Fruit fly (Drosophila melanogaster) whole organism, pupa: ENCODE results near the gene CG5346.

Experiments
- CG10348 ChIP-seq: fragments of 200-800 bp; sonication (Bioruptor generic); IDR thresholded peaks from 2 replicates; pipeline ENCODE4 v1.3.6; 2022; ENCODE audit warnings: missing biosample characterization, missing genetic modification characterization
- CG12605 ChIP-seq: fragments of 200-800 bp; sonication (Bioruptor generic); IDR thresholded peaks from 2 replicates; pipeline ENCODE4 v1.3.6; 2022; ENCODE audit warnings: missing biosample characterization, missing genetic modification characterization
- CG13204 ChIP-seq: fragments of 200-800 bp; sonication (Bioruptor generic); optimal IDR thresholded peaks from 2 replicates; lab custom pipeline; 2018; ENCODE audit warnings: missing biosample characterization, mild to moderate bottlenecking, missing genetic modification characterization, moderate library complexity
- CG14655 ChIP-seq: fragments of 200-800 bp; sonication (Bioruptor generic); optimal IDR thresholded peaks from 3 replicates; lab custom pipeline; 2017; ENCODE audit warnings: mild to moderate bottlenecking, missing biosample characterization, missing genetic modification reagents, missing genetic modification characterization
- CG15710 ChIP-seq: fragments of 200-800 bp; sonication (Bioruptor generic); optimal IDR thresholded peaks from 2 replicates; lab custom pipeline; 2018; ENCODE audit warnings: missing biosample characterization, mild to moderate bottlenecking, missing genetic modification characterization, moderate library complexity
- CG17806 ChIP-seq: fragments of 200-800 bp; sonication (Bioruptor generic); optimal IDR thresholded peaks from 2 replicates; lab custom pipeline; 2018; ENCODE audit warnings: missing biosample characterization, mild to moderate bottlenecking, missing genetic modification characterization, moderate library complexity
- CG32121 ChIP-seq: fragments of 200-800 bp; sonication (Bioruptor generic); IDR thresholded peaks from 2 replicates; pipeline ENCODE4 v1.3.6; 2022; ENCODE audit warnings: missing biosample characterization, missing genetic modification characterization
- CG34367 ChIP-seq: fragments of 200-800 bp; sonication (Bioruptor generic); optimal IDR thresholded peaks from 2 replicates; lab custom pipeline; 2018; ENCODE audit warnings: missing biosample characterization, mild to moderate bottlenecking, missing genetic modification characterization
- CG4496 ChIP-seq: fragments of 200-800 bp; sonication (Bioruptor generic); IDR thresholded peaks from 3 replicates; pipeline ENCODE4 v1.3.6; 2022; ENCODE audit warnings: missing biosample characterization, missing genetic modification characterization
- CG8159 ChIP-seq: fragments of 200-800 bp; sonication (Bioruptor generic); optimal IDR thresholded peaks from 3 replicates; lab custom pipeline; 2018; ENCODE audit warnings: missing biosample characterization, mild to moderate bottlenecking, missing genetic modification characterization, moderate library complexity
- CG8301 ChIP-seq: fragments of 200-800 bp; sonication (Bioruptor generic); optimal IDR thresholded peaks from 2 replicates; lab custom pipeline; 2018; ENCODE audit warnings: missing biosample characterization, mild to moderate bottlenecking, missing genetic modification characterization
- CG9948 ChIP-seq: fragments of 200-800 bp; sonication (Bioruptor generic); optimal IDR thresholded peaks from 2 replicates; lab custom pipeline; 2018; ENCODE audit warnings: missing biosample characterization, mild to moderate bottlenecking, missing genetic modification characterization, moderate library complexity
- D1 ChIP-seq: fragments of 200-800 bp; sonication (Bioruptor generic); optimal IDR thresholded peaks from 2 replicates; lab custom pipeline; 2018; ENCODE audit warnings: missing biosample characterization, mild to moderate bottlenecking, missing genetic modification characterization, moderate library complexity
- EcR ChIP-seq: fragments of 200-800 bp; sonication (Bioruptor generic); optimal IDR thresholded peaks from 3 replicates; lab custom pipeline; 2019; ENCODE audit warnings: missing biosample characterization, missing genetic modification characterization, mild to moderate bottlenecking, moderate library complexity, missing genetic modification reagents
- Ets98B ChIP-seq: fragments of 200-800 bp; sonication (Bioruptor generic); IDR thresholded peaks from 2 replicates; pipeline ENCODE4 v1.3.6; 2022; ENCODE audit warnings: missing biosample characterization, missing genetic modification characterization
- Pif1A ChIP-seq: fragments of 200-800 bp; sonication (Bioruptor generic); optimal IDR thresholded peaks from 3 replicates; lab custom pipeline; 2016; ENCODE audit warnings: missing biosample characterization, missing genetic modification characterization
- Pif1B ChIP-seq: fragments of 200-800 bp; sonication (Bioruptor generic); optimal IDR thresholded peaks from 3 replicates; lab custom pipeline; 2016; ENCODE audit warnings: missing biosample characterization, missing genetic modification characterization
- Snoo ChIP-seq: fragments of 200-800 bp; sonication (Bioruptor generic); optimal IDR thresholded peaks from 3 replicates; lab custom pipeline; 2017; ENCODE audit warnings: missing biosample characterization, mild to moderate bottlenecking, missing genetic modification characterization, inconsistent platforms
- fd96Ca ChIP-seq: fragments of 200-800 bp; sonication (Bioruptor generic); IDR thresholded peaks from 3 replicates; pipeline ENCODE4 v1.3.6; 2022; ENCODE audit warnings: missing biosample characterization, missing genetic modification characterization
- gl ChIP-seq: fragments of 200-800 bp; sonication (Bioruptor generic); optimal IDR thresholded peaks from 2 replicates; lab custom pipeline; 2018; ENCODE audit warnings: missing biosample characterization, mild to moderate bottlenecking, missing genetic modification characterization
- rn ChIP-seq: fragments of 200-800 bp; sonication (Bioruptor generic); IDR thresholded peaks from 2 replicates; pipeline ENCODE4 v1.3.6; 2022; ENCODE audit warnings: missing biosample characterization, missing genetic modification characterization

CG5346 gene

dm6 chr3R:22552686-22553085, 24.2 kb upstream of the CG5346 start:
- TF ChIP-seq CG34367 (tag; lab: Kevin White, UChicago) (no peak), D1 (tag; lab: Kevin White, UChicago) (no peak)

DNA sequence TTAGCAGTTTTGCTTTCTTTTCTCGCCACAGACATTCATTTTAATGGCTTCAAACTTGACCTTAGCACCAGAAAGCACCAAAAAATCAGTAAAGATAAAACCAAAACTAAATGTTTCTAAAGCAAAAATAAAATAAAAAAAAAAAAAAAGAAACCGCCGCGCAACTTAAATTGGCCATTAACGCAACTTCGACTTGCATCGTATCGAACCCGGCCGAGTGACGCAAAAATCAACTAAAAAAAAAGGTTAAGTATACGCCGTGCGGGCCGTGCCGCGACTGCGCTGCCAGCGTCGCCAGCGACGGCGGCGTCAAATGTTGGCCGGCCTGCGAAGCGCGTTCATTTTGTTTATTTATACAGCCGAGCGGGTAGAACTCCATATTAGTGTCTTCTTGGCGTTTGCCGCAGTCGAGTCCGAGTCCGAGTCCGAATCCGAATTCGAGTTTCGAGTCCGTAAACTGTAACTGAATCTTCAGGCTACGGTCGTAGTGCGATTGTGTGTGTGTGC, 21.9 kb upstream of the CG5346 start, which contains the start of gene bond:
Gene bond, plus strand, starts transcription at position 375 of the 507 bp plus-strand sequence.
- TF ChIP-seq CG14655 (GFP tag; lab: Kevin White, UChicago) (no peak), CG9948 (tag; lab: Kevin White, UChicago) (no peak), CG15710 (tag; lab: Kevin White, UChicago) (no peak), CG4496 (GFP tag; lab: Robert Waterston, UW) (no peak), CG8301 (tag; lab: Kevin White, UChicago) (no peak), gl (tag; lab: Kevin White, UChicago) (no peak), fd96Ca (GFP tag; lab: Robert Waterston, UW) (no peak), Snoo (tag; lab: Kevin White, UChicago) (no peak), EcR (GFP tag; lab: Kevin White, UChicago) (no peak), Pif1A (no peak), D1 (tag; lab: Kevin White, UChicago) (no peak), Ets98B (no peak), CG34367 (tag; lab: Kevin White, UChicago) (no peak), CG12605 (GFP tag; lab: Robert Waterston, UW) (no peak), CG10348 (GFP tag; lab: Robert Waterston, UW) (no peak), rn (GFP tag; lab: Robert Waterston, UW) (no peak), CG32121 (GFP tag; lab: Robert Waterston, UW) (no peak), CG17806 (no peak), CG13204 (GFP tag; lab: Kevin White, UChicago) (no peak)

dm6 chr3R:22547585-22548022, 19.1 kb upstream of the CG5346 start, which contains the start of gene AdipoR:
AdipoR (minus strand) TSS chr3R:22547846.
- TF ChIP-seq fd96Ca (GFP tag; lab: Robert Waterston, UW), result no peak
- TF ChIP-seq CG12605 (GFP tag; lab: Robert Waterston, UW), result peak; percentile 18; the same call in 1 of the 2 replicates
- TF ChIP-seq EcR (GFP tag; lab: Kevin White, UChicago), result no peak
- 0 out of 3 replicates have a peak, but pooled peaks have one; percentile 30 for TF ChIP-seq CG4496 (GFP tag; lab: Robert Waterston, UW)
- peak; percentile 68; the same call in 1 of the 2 replicates for TF ChIP-seq Ets98B
- TF ChIP-seq CG8301 (tag; lab: Kevin White, UChicago), result peak; percentile 0
- peak; percentile 31 for TF ChIP-seq Snoo (tag; lab: Kevin White, UChicago)

DNA sequence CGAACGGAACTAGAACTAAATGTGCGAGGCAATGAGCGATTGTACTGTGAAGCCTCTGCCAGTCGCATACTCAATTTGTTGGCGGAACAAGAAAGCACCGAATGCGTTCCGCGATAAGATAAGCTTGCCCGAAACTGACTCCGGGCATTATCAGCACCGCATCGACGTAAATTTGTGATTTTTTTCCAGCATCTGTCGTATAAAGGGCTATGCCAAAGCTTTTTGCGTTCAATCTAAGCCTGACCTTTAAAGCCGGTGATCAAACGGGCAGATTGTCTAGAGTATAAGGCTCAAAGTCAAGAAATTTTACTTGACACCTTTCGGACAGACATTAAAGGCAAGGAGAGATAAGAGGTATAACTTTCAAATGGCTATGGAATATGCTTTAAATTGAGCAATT, 17.6 kb upstream of the CG5346 start:
- no peak for TF ChIP-seq gl (tag; lab: Kevin White, UChicago)
- TF ChIP-seq CG14655 (GFP tag; lab: Kevin White, UChicago), result no peak
- no peak for TF ChIP-seq CG15710 (tag; lab: Kevin White, UChicago)
- no peak for TF ChIP-seq CG12605 (GFP tag; lab: Robert Waterston, UW)
- TF ChIP-seq Ets98B, result no peak

DNA sequence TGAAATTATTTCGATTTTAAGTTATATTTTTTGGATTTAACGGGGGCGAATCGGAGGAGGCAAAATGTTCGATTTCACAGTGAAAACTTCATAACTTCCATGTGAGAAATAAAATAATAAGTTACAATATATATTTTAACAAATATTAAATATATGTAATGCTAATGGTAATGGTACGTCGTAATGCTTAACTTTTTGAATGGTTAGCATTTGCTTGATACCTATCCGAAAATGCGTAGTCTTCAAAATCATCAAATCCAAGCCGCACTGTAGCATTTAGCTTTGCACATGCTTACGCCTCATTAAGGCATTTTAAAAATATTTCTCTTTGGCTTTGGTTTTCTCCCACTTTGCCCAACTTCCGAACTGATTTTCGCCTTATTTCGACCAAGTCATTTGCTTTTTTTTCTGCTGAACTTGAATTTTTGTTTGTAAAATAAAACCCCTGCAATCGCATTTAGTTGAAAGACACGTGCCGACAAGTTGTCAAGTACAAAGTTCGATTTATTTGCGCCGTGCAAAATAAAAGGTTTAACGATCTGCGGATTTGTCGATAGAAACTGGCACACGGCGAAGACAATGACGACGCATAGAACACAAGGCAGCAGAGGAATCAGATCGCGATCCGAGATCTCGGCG, 14.4 kb upstream of the CG5346 start:
- TF ChIP-seq rn (GFP tag; lab: Robert Waterston, UW), result no peak
- TF ChIP-seq CG14655 (GFP tag; lab: Kevin White, UChicago), result no peak
- no peak for TF ChIP-seq CG12605 (GFP tag; lab: Robert Waterston, UW)
- TF ChIP-seq D1 (tag; lab: Kevin White, UChicago), result no peak
- no peak for TF ChIP-seq Ets98B
- no peak for TF ChIP-seq gl (tag; lab: Kevin White, UChicago)
- no peak for TF ChIP-seq Pif1B
- TF ChIP-seq CG13204 (GFP tag; lab: Kevin White, UChicago), result no peak
- no peak for TF ChIP-seq CG32121 (GFP tag; lab: Robert Waterston, UW)
- no peak for TF ChIP-seq fd96Ca (GFP tag; lab: Robert Waterston, UW)
- TF ChIP-seq CG34367 (tag; lab: Kevin White, UChicago), result no peak
- TF ChIP-seq CG4496 (GFP tag; lab: Robert Waterston, UW), result no peak
- no peak for TF ChIP-seq CG8301 (tag; lab: Kevin White, UChicago)
- no peak for TF ChIP-seq CG10348 (GFP tag; lab: Robert Waterston, UW)
- TF ChIP-seq EcR (GFP tag; lab: Kevin White, UChicago), result no peak
- TF ChIP-seq Pif1A, result no peak
- TF ChIP-seq Snoo (tag; lab: Kevin White, UChicago), result no peak
- TF ChIP-seq, all 21 proteins: peak for 0

DNA sequence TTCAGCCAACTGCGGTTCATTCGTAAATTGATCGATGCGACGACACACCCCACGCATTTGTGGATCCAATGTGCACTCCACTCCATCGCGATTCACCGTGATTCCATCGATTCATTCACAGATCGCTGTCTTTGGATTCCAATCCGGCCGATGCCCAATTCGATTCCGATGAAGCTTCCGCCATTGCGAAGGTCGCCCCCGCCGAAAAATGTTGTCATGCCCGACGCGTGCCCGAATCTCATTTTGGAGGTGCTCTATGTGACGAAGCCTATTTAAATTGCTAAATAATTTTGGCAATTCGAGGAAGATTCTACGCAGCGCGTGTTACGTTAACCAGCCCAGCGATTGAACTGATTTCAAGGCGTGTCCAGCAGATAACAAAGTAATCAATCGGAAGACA, 12.2 kb upstream of the CG5346 start:
- TF ChIP-seq Ets98B, result no peak

DNA sequence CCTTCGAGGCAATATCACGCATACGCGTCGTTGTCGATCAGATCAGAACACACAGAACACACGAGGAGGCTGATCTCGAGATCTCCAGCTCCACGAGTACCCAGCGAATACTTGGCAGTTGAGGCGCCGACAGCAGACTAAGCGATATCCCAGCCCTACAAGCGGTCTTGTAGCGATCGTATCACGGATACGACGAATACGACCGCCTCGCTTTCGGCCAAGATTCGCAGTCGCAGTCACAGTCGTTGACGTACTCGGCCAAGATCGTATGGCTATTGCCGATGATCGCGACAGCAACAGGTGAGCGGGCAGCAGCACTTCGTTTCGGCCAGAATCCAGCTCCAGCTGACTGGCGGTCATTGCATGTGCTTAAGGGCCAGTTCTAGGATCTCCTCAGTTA, 11.3 kb upstream of the CG5346 start, which contains the start of gene CG5326:
Gene CG5326, minus strand, starts transcription at position 158 of the 400 bp plus-strand sequence.
- TF ChIP-seq Pif1A (no peak), gl (tag; lab: Kevin White, UChicago) (peak; percentile 3), Ets98B (no peak), EcR (GFP tag; lab: Kevin White, UChicago) (peak; percentile 74), CG14655 (GFP tag; lab: Kevin White, UChicago) (no peak), CG13204 (GFP tag; lab: Kevin White, UChicago) (peak; percentile 84), CG34367 (tag; lab: Kevin White, UChicago) (no peak), Pif1B (no peak), CG12605 (GFP tag; lab: Robert Waterston, UW) (no peak), CG8159 (tag; lab: Kevin White, UChicago) (peak; percentile 5), fd96Ca (GFP tag; lab: Robert Waterston, UW) (no peak), CG15710 (tag; lab: Kevin White, UChicago) (peak; percentile 13), CG8301 (tag; lab: Kevin White, UChicago) (no peak)
